Fruit fly (Drosophila melanogaster) whole organism, wandering third instar larva: Measurements from ENCODE around the gene CG6962.

ENCODE experiments used
- Dfd ChIP-seq: fragments of >200 bp; optimal IDR thresholded peaks from 2 replicates; lab custom pipeline; 2017; ENCODE audit warnings: missing biosample characterization, missing genetic modification characterization
- Dif ChIP-seq: fragments of 200-275, 200-300 bp; sonication (Bioruptor generic); optimal IDR thresholded peaks from 2 replicates; lab custom pipeline; 2018; ENCODE audit warnings: missing biosample characterization, missing genetic modification characterization; ENCODE audit not compliant: partially characterized antibody
- Mio ChIP-seq: sonication (Bioruptor generic); optimal IDR thresholded peaks from 2 replicates; lab custom pipeline; 2016; ENCODE audit warnings: missing biosample characterization, missing genetic modification characterization
- Myc ChIP-seq: fragments of >200 bp; optimal IDR thresholded peaks from 2 replicates; lab custom pipeline; 2017
- OdsH ChIP-seq: fragments of 200-800 bp; sonication (Bioruptor generic); optimal IDR thresholded peaks from 2 replicates; lab custom pipeline; 2016; ENCODE audit warnings: missing biosample characterization, mild to moderate bottlenecking, missing genetic modification characterization
- br ChIP-seq: fragments of 200-800 bp; sonication (Bioruptor generic); optimal IDR thresholded peaks from 2 replicates; lab custom pipeline; 2016; ENCODE audit warnings: missing biosample characterization, missing genetic modification characterization
- psq ChIP-seq: fragments of 200-800 bp; sonication (Bioruptor generic); optimal IDR thresholded peaks from 3 replicates; lab custom pipeline; 2017; ENCODE audit warnings: missing biosample characterization, mild to moderate bottlenecking, missing genetic modification characterization, moderate library complexity
- sv ChIP-seq: fragments of 200-800 bp; sonication (Bioruptor generic); optimal IDR thresholded peaks from 3 replicates; lab custom pipeline; 2016; ENCODE audit warnings: missing biosample characterization, missing genetic modification characterization
- usp ChIP-seq: fragments of >200 bp; optimal IDR thresholded peaks from 2 replicates; lab custom pipeline; 2017; ENCODE audit warnings: missing biosample characterization, missing genetic modification characterization

DNA sequence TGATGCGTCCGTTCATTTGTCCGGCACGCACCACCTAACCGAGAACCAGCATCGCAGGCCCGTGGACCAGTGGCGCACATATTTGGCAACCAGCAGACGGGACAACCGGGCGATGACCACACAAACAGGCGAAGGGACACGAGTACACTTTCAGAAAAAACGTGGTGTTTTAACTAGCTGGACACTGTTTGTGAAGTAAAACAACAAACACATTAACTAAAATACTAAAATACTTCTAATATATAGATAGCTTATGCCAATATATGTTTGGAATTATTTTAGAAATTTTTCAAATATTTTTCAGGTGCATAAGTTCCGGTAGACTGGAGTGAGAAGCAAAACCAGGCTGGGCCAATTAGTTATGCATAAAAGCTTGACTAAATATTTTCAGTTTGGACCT is 20.6 kb upstream of the CG6962 start:
- TF ChIP-seq Mio (no peak), br (GFP tag; lab: Kevin White, UChicago) (no peak), sv (no peak), Dfd (GFP tag; lab: Kevin White, UChicago) (no peak), Dif (GFP tag; lab: Kevin White, UChicago) (no peak), usp (GFP tag; lab: Kevin White, UChicago) (no peak), Myc (lab: Kevin White, UChicago) (no peak), psq (GFP tag; lab: Kevin White, UChicago) (peak; percentile 26), OdsH (peak; percentile 46)
